Fruit fly (Drosophila melanogaster): Measurements from ENCODE around the gene CG18304.
A peak's percentile ranks its signal among the peaks of the same experiment; 100 is the strongest.

The CG18304 gene

dm6 chr2L:6971597-6972036, 29.0 kb upstream of the CG18304 start, which contains the start of gene snRNP-U1-70K (continued):
- no peak for TF ChIP-seq HLH54F (GFP tag; optimal IDR thresholded peaks at IDR 0.05)
- TF ChIP-seq nerfin-1 (tag; optimal IDR thresholded peaks at IDR 0.05): peak; percentile 87
- TF ChIP-seq CG2202 (tag; optimal IDR thresholded peaks at IDR 0.05): no peak
- TF ChIP-seq cwo (GFP tag; optimal IDR thresholded peaks at IDR 0.05): no peak
- TF ChIP-seq pb (GFP tag; optimal IDR thresholded peaks at IDR 0.05): no peak
- TF ChIP-seq CG12236 (GFP tag; optimal IDR thresholded peaks at IDR 0.05): no peak
- TF ChIP-seq CG3281 (GFP tag; optimal IDR thresholded peaks at IDR 0.05): no peak
- TF ChIP-seq Asciz (GFP tag; optimal IDR thresholded peaks at IDR 0.05): no peak
- no peak for TF ChIP-seq lbe (GFP tag; optimal IDR thresholded peaks at IDR 0.05)
- TF ChIP-seq ara (GFP tag; IDR thresholded peaks at IDR 0.05): no peak
- peak; percentile 51; the same call in 2 of the 3 replicates for TF ChIP-seq CG6791 (GFP tag; IDR thresholded peaks at IDR 0.05; ENCODE audit: partially characterized antibody)
- TF ChIP-seq CG12155 (GFP tag; optimal IDR thresholded peaks at IDR 0.05): no peak
- no peak for TF ChIP-seq eyg (GFP tag; optimal IDR thresholded peaks at IDR 0.05)
- TF ChIP-seq CG17359 (tag; optimal IDR thresholded peaks at IDR 0.05): no peak
- TF ChIP-seq Dip3 (GFP tag; optimal IDR thresholded peaks at IDR 0.05): no peak
- no peak for TF ChIP-seq Rx (GFP tag; IDR thresholded peaks at IDR 0.05)
- no peak for TF ChIP-seq seq (GFP tag; IDR thresholded peaks at IDR 0.05)
- TF ChIP-seq CG31388 (GFP tag; optimal IDR thresholded peaks at IDR 0.05): no peak
- no peak for TF ChIP-seq CG4360 (GFP tag; IDR thresholded peaks at IDR 0.05)
- no peak for TF ChIP-seq prd (optimal IDR thresholded peaks at IDR 0.05)
- no peak for TF ChIP-seq prd (GFP tag; IDR thresholded peaks at IDR 0.05)
- TF ChIP-seq CG18476 (GFP tag; optimal IDR thresholded peaks at IDR 0.05): no peak
- TF ChIP-seq CG8478 (optimal IDR thresholded peaks at IDR 0.05): no peak
- no peak for TF ChIP-seq CG14014 (GFP tag; IDR thresholded peaks at IDR 0.05)
- no peak for TF ChIP-seq Atf3 (GFP tag; optimal IDR thresholded peaks at IDR 0.05)
- TF ChIP-seq CG10431 (GFP tag; optimal IDR thresholded peaks at IDR 0.05): no peak
- no peak for TF ChIP-seq CG4820 (GFP tag; optimal IDR thresholded peaks at IDR 0.05)
- TF ChIP-seq MTF-1 (GFP tag; optimal IDR thresholded peaks at IDR 0.05; ENCODE audit: borderline replicate concordance): no peak
- TF ChIP-seq br (optimal IDR thresholded peaks at IDR 0.05): no peak
- TF ChIP-seq CG7745 (tag; optimal IDR thresholded peaks at IDR 0.05): peak; percentile 0
- TF ChIP-seq Awh (GFP tag; IDR thresholded peaks at IDR 0.05): peak; percentile 33; the same call in 1 of the 2 replicates
- TF ChIP-seq dan (GFP tag; IDR thresholded peaks at IDR 0.05): no peak
- TF ChIP-seq Bdp1 (GFP tag; optimal IDR thresholded peaks at IDR 0.05): no peak
- no peak for TF ChIP-seq fd64A (GFP tag; optimal IDR thresholded peaks at IDR 0.05)
- no peak for TF ChIP-seq Hr39 (optimal IDR thresholded peaks at IDR 0.05)
- no peak for TF ChIP-seq CG31365 (tag; optimal IDR thresholded peaks at IDR 0.05)
- TF ChIP-seq NC2α (GFP tag; optimal IDR thresholded peaks at IDR 0.05): no peak
- peak; percentile 50 for TF ChIP-seq Rfx (GFP tag; IDR thresholded peaks at IDR 0.05)
- TF ChIP-seq Fer1 (GFP tag; optimal IDR thresholded peaks at IDR 0.05): no peak
- TF ChIP-seq CG9932 (GFP tag; IDR thresholded peaks at IDR 0.05): peak; percentile 44
- TF ChIP-seq Sry-β (GFP tag; optimal IDR thresholded peaks at IDR 0.05): no peak
- TF ChIP-seq Dref (GFP tag; IDR thresholded peaks at IDR 0.05): peak; percentile 40
- TF ChIP-seq zf30C (GFP tag; optimal IDR thresholded peaks at IDR 0.05): no peak
- TF ChIP-seq CG3995 (GFP tag; optimal IDR thresholded peaks at IDR 0.05): peak; percentile 66
- no peak for TF ChIP-seq mam (GFP tag; optimal IDR thresholded peaks at IDR 0.05)
- no peak for TF ChIP-seq tll (GFP tag; optimal IDR thresholded peaks at IDR 0.05)
- no peak for TF ChIP-seq vfl (GFP tag; optimal IDR thresholded peaks at IDR 0.05)
- no peak for TF ChIP-seq CG4854 (GFP tag; optimal IDR thresholded peaks at IDR 0.05)
- TF ChIP-seq CG11696 (GFP tag; IDR thresholded peaks at IDR 0.05): no peak
- TF ChIP-seq shn (GFP tag; optimal IDR thresholded peaks at IDR 0.05): no peak
- no peak for TF ChIP-seq crc (GFP tag; optimal IDR thresholded peaks at IDR 0.05)
- no peak for TF ChIP-seq Fer3 (tag; optimal IDR thresholded peaks at IDR 0.05)
- TF ChIP-seq CG2875 (GFP tag; optimal IDR thresholded peaks at IDR 0.05): no peak
- TF ChIP-seq Xrp1 (GFP tag; IDR thresholded peaks at IDR 0.05): no peak
